Fruit fly (Drosophila melanogaster): ENCODE results near the gene CG3862.

The CG3862 gene

DNA sequence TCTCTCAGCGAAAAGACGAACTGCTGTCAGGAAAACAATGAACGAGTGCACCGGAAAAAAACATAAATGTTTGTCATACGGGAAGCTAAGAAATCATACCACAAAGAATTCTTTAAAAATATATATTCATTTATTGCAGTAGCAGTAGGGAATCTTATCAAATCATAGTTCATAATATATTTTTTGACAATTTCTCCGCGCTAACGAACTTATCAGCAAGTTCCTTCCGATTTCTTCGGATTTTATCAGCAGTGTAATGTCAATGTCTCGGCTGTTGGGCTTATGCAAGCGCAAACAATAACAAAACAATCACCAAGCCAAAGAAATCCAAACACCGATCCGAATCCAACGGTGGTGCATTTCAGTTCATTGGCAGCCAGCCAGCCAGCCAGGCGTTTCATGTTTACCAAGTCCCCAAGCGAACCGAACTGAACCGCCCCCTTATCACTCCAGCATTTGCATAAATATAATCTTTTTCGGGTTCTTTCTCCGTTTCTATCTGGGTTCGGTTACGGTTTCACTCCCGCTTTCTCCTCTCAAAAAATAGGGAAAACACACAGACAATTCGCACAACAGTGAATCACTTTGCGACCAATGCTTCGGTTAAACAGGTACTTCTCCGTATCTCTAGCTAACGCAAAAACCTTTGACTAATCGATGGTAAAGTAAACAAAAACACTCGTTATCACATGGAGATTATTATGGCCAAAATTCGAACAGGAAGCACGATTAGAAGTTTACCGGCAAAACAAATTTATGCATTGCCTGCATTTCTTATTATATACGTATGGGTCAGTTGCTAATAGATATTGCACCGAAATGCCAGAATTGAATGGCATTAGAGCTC, 2.1 kb upstream of the CG3862 start:
- no peak for TF ChIP-seq dl (GFP tag; optimal IDR thresholded peaks at IDR 0.05; ENCODE audit: insufficient read depth in 1 of 2, partially characterized antibody in 2 of 2)
- TF ChIP-seq dsf (GFP tag; optimal IDR thresholded peaks at IDR 0.05; ENCODE audit: borderline replicate concordance): no peak
- no peak for TF ChIP-seq woc (GFP tag; optimal IDR thresholded peaks at IDR 0.05)
- TF ChIP-seq br (GFP tag; optimal IDR thresholded peaks at IDR 0.05): peak; percentile 28
- TF ChIP-seq CG32264 (GFP tag; optimal IDR thresholded peaks at IDR 0.05): no peak
- TF ChIP-seq N (GFP tag; optimal IDR thresholded peaks at IDR 0.05): no peak
- no peak for TF ChIP-seq CrebA (GFP tag; optimal IDR thresholded peaks at IDR 0.05; ENCODE audit: borderline replicate concordance)
- TF ChIP-seq pan (optimal IDR thresholded peaks at IDR 0.05): no peak
- no peak for TF ChIP-seq Myc (optimal IDR thresholded peaks at IDR 0.05)
- no peak for TF ChIP-seq Hr78 (GFP tag; optimal IDR thresholded peaks at IDR 0.05)
- no peak for TF ChIP-seq ey (GFP tag; optimal IDR thresholded peaks at IDR 0.05)
- TF ChIP-seq GATAd (GFP tag; optimal IDR thresholded peaks at IDR 0.05): no peak
- peak; percentile 24 for TF ChIP-seq h (GFP tag; optimal IDR thresholded peaks at IDR 0.05)
- no peak for TF ChIP-seq jim (GFP tag; optimal IDR thresholded peaks at IDR 0.05)
- no peak for TF ChIP-seq Abd-B (GFP tag; optimal IDR thresholded peaks at IDR 0.05)
- TF ChIP-seq sage (GFP tag; optimal IDR thresholded peaks at IDR 0.05): no peak
- peak; percentile 17 for TF ChIP-seq Dif (GFP tag; optimal IDR thresholded peaks at IDR 0.05; ENCODE audit: partially characterized antibody)
- TF ChIP-seq Rel (GFP tag; optimal IDR thresholded peaks at IDR 0.05): no peak
- peak; percentile 99 for TF ChIP-seq Rel (tag; optimal IDR thresholded peaks at IDR 0.05)
- no peak for TF ChIP-seq Hr83 (GFP tag; optimal IDR thresholded peaks at IDR 0.05; ENCODE audit: poor library complexity, severe bottlenecking)
- no peak for TF ChIP-seq rgr (GFP tag; optimal IDR thresholded peaks at IDR 0.05)
- no peak for TF ChIP-seq dmrt93B (GFP tag; optimal IDR thresholded peaks at IDR 0.05)
- no peak for TF ChIP-seq HLH106 (tag; optimal IDR thresholded peaks at IDR 0.05)
- peak; percentile 17 for TF ChIP-seq Hnf4 (GFP tag; optimal IDR thresholded peaks at IDR 0.05)
- TF ChIP-seq lola (GFP tag; optimal IDR thresholded peaks at IDR 0.05): no peak
- peak; percentile 18 for TF ChIP-seq psq (GFP tag; optimal IDR thresholded peaks at IDR 0.05)
- no peak for TF ChIP-seq sv (GFP tag; optimal IDR thresholded peaks at IDR 0.05)
- TF ChIP-seq fru (GFP tag; optimal IDR thresholded peaks at IDR 0.05): no peak
- TF ChIP-seq Jra (GFP tag; optimal IDR thresholded peaks at IDR 0.05): no peak
- peak; percentile 26 for TF ChIP-seq OdsH (GFP tag; optimal IDR thresholded peaks at IDR 0.05)
- no peak for TF ChIP-seq Dfd (GFP tag; optimal IDR thresholded peaks at IDR 0.05)
- TF ChIP-seq Mio (GFP tag; optimal IDR thresholded peaks at IDR 0.05): no peak
- TF ChIP-seq CG9705 (GFP tag; optimal IDR thresholded peaks at IDR 0.05): no peak
- no peak for TF ChIP-seq brk (GFP tag; optimal IDR thresholded peaks at IDR 0.05)
- TF ChIP-seq tai (GFP tag; optimal IDR thresholded peaks at IDR 0.05): no peak
- TF ChIP-seq Sp1 (GFP tag; optimal IDR thresholded peaks at IDR 0.05): peak; percentile 5
- no peak for TF ChIP-seq Vsx2 (GFP tag; optimal IDR thresholded peaks at IDR 0.05; ENCODE audit: partially characterized antibody)
- TF ChIP-seq foxo (GFP tag; optimal IDR thresholded peaks at IDR 0.05): peak in 1 of 2 experiments; percentile 18
- no peak for TF ChIP-seq usp (GFP tag; optimal IDR thresholded peaks at IDR 0.05)

dm6 chr2L:827049-827448, 1.4 kb upstream of the CG3862 start:
- TF ChIP-seq Vsx2 (GFP tag; optimal IDR thresholded peaks at IDR 0.05; ENCODE audit: partially characterized antibody) (no peak), foxo (GFP tag; optimal IDR thresholded peaks at IDR 0.05) (no peak), woc (GFP tag; optimal IDR thresholded peaks at IDR 0.05) (no peak), usp (GFP tag; optimal IDR thresholded peaks at IDR 0.05) (no peak), psq (GFP tag; optimal IDR thresholded peaks at IDR 0.05) (no peak), CrebA (GFP tag; optimal IDR thresholded peaks at IDR 0.05; ENCODE audit: borderline replicate concordance) (no peak)

Data from whole organism, wandering third instar larva.